Fruit fly (Drosophila melanogaster) whole organism, embryonic: ENCODE measurements around the gene CG4949.

Experiments
- Atf6 ChIP-seq: fragments of 200-800 bp; sonication (Bioruptor generic); IDR thresholded peaks from 2 replicates; pipeline ENCODE4 v1.3.6; 2022; ENCODE audit warnings: missing biosample characterization, missing genetic modification characterization
- Bteb2 ChIP-seq: fragments of 200-800 bp; sonication (Bioruptor generic); optimal IDR thresholded peaks from 2 replicates; lab custom pipeline; 2016; ENCODE audit warnings: missing biosample characterization, missing genetic modification characterization
- CG10979 ChIP-seq: fragments of 200-800 bp; sonication (Bioruptor generic); optimal IDR thresholded peaks from 2 replicates; lab custom pipeline; 2018; ENCODE audit warnings: missing biosample characterization, mild to moderate bottlenecking, missing genetic modification characterization, moderate library complexity
- CG11456 ChIP-seq: fragments of 200-800 bp; sonication (Bioruptor generic); IDR thresholded peaks from 3 replicates; pipeline ENCODE4 v1.3.6; 2022; ENCODE audit warnings: missing biosample characterization, missing genetic modification characterization
- CG11504 ChIP-seq: fragments of 200-800 bp; sonication (Bioruptor generic); optimal IDR thresholded peaks from 3 replicates; lab custom pipeline; 2019; ENCODE audit warnings: missing biosample characterization, mild to moderate bottlenecking, missing genetic modification characterization, moderate library complexity
- CG12391 ChIP-seq: fragments of 200-800 bp; sonication (Bioruptor generic); optimal IDR thresholded peaks from 3 replicates; lab custom pipeline; 2018; ENCODE audit warnings: missing biosample characterization, mild to moderate bottlenecking, missing genetic modification characterization, moderate library complexity
- CG12942 ChIP-seq: fragments of 200-800 bp; sonication (Bioruptor generic); optimal IDR thresholded peaks from 3 replicates; lab custom pipeline; 2016; ENCODE audit warnings: missing biosample characterization, missing genetic modification characterization
- CG13424 ChIP-seq: fragments of 200-800 bp; sonication (Bioruptor generic); optimal IDR thresholded peaks from 2 replicates; lab custom pipeline; 2019; ENCODE audit warnings: missing biosample characterization, mild to moderate bottlenecking, missing genetic modification characterization, moderate library complexity
- CG15601 ChIP-seq: fragments of 200-800 bp; sonication (Bioruptor generic); optimal IDR thresholded peaks from 3 replicates; lab custom pipeline; 2019; ENCODE audit warnings: missing biosample characterization, mild to moderate bottlenecking, missing genetic modification characterization, moderate library complexity
- CG16813 ChIP-seq: fragments of 200-800 bp; sonication (Bioruptor generic); IDR thresholded peaks from 3 replicates; pipeline ENCODE4 v1.3.6; 2022; ENCODE audit warnings: missing biosample characterization, missing genetic modification characterization; ENCODE audit not compliant: partially characterized antibody
- CG16863 ChIP-seq: fragments of 200-800 bp; sonication (Bioruptor generic); optimal IDR thresholded peaks from 3 replicates; lab custom pipeline; 2016; ENCODE audit warnings: missing biosample characterization, missing genetic modification characterization
- CG17361 ChIP-seq: fragments of 200-800 bp; sonication (Bioruptor generic); IDR thresholded peaks from 3 replicates; pipeline ENCODE4 v1.3.6; 2022; ENCODE audit warnings: missing biosample characterization, missing genetic modification characterization
- CG17568 ChIP-seq: fragments of 200-800 bp; sonication (Bioruptor generic); optimal IDR thresholded peaks from 2 replicates; lab custom pipeline; 2018; ENCODE audit warnings: missing biosample characterization, mild to moderate bottlenecking, missing genetic modification characterization, moderate library complexity
- CG17802 ChIP-seq: fragments of 200-800 bp; sonication (Bioruptor generic); optimal IDR thresholded peaks from 2 replicates; lab custom pipeline; 2018; ENCODE audit warnings: missing biosample characterization, mild to moderate bottlenecking, missing genetic modification characterization, moderate library complexity
- CG18262 ChIP-seq: fragments of 200-800 bp; optimal IDR thresholded peaks from 3 replicates; lab custom pipeline; 2019; ENCODE audit warnings: missing biosample characterization, mild to moderate bottlenecking, missing genetic modification characterization, moderate library complexity
- CG2712 ChIP-seq: fragments of 200-800 bp; optimal IDR thresholded peaks from 3 replicates; lab custom pipeline; 2019; ENCODE audit warnings: missing biosample characterization, mild to moderate bottlenecking, missing genetic modification characterization, moderate library complexity
- CG4424 ChIP-seq: fragments of 200-800 bp; sonication (Bioruptor generic); optimal IDR thresholded peaks from 3 replicates; lab custom pipeline; 2016; ENCODE audit warnings: missing biosample characterization, missing genetic modification characterization
- CG7556 ChIP-seq: fragments of 200-800 bp; sonication (Bioruptor generic); optimal IDR thresholded peaks from 2 replicates; lab custom pipeline; 2017; ENCODE audit warnings: missing biosample characterization, mild to moderate bottlenecking, missing genetic modification characterization
- CG7839 ChIP-seq: fragments of 200-800 bp; sonication (Bioruptor generic); optimal IDR thresholded peaks from 3 replicates; lab custom pipeline; 2018; ENCODE audit warnings: missing biosample characterization, mild to moderate bottlenecking, missing genetic modification characterization, moderate library complexity
- CG8944 ChIP-seq: fragments of 200-800 bp; sonication (Bioruptor generic); optimal IDR thresholded peaks from 3 replicates; lab custom pipeline; 2016; ENCODE audit warnings: missing biosample characterization, missing genetic modification characterization
- CG9215 ChIP-seq: fragments of 200-800 bp; sonication (Bioruptor generic); IDR thresholded peaks from 2 replicates; pipeline ENCODE4 v1.3.6; 2022; ENCODE audit warnings: missing biosample characterization, missing genetic modification characterization
- CG9437 ChIP-seq: fragments of 200-800 bp; sonication (Bioruptor generic); optimal IDR thresholded peaks from 2 replicates; lab custom pipeline; 2018; ENCODE audit warnings: missing biosample characterization, mild to moderate bottlenecking, missing genetic modification characterization
- CoRest ChIP-seq: fragments of 200-800 bp; sonication (Bioruptor generic); optimal IDR thresholded peaks from 3 replicates; lab custom pipeline; 2018; ENCODE audit warnings: missing biosample characterization, mild to moderate bottlenecking, missing genetic modification characterization, moderate library complexity
- Hr51 ChIP-seq, 2 experiments: fragments of 200-800 bp; sonication (Bioruptor generic); optimal IDR thresholded peaks; 2 replicates in 1 of 2; 3 replicates in 1 of 2; lab custom pipeline; 2016 to 2018; ENCODE audit warnings: missing biosample characterization in 2 of 2, missing genetic modification characterization in 2 of 2, mild to moderate bottlenecking in 1 of 2, moderate library complexity in 1 of 2
- Mes4 ChIP-seq: fragments of 200-800 bp; sonication (Bioruptor generic); optimal IDR thresholded peaks from 2 replicates; lab custom pipeline; 2016; ENCODE audit warnings: missing biosample characterization, missing genetic modification characterization
- Nf-YC ChIP-seq: fragments of 200-800 bp; optimal IDR thresholded peaks from 3 replicates; lab custom pipeline; 2019; ENCODE audit warnings: missing biosample characterization, mild to moderate bottlenecking, missing genetic modification characterization, moderate library complexity
- Oli ChIP-seq: fragments of 200-800 bp; sonication (Bioruptor generic); optimal IDR thresholded peaks from 2 replicates; lab custom pipeline; 2018; ENCODE audit warnings: missing biosample characterization, mild to moderate bottlenecking, missing genetic modification characterization, moderate library complexity
- Sox102F ChIP-seq: fragments of 200-800 bp; sonication (Bioruptor generic); optimal IDR thresholded peaks from 2 replicates; lab custom pipeline; 2018; ENCODE audit warnings: missing biosample characterization, mild to moderate bottlenecking, missing genetic modification characterization, moderate library complexity
- Ssrp ChIP-seq: fragments of 200-800 bp; sonication (Bioruptor generic); optimal IDR thresholded peaks from 2 replicates; lab custom pipeline; 2018; ENCODE audit warnings: missing biosample characterization, mild to moderate bottlenecking, missing genetic modification characterization, moderate library complexity
- Xbp1 ChIP-seq: fragments of 200-800 bp; sonication (Bioruptor generic); optimal IDR thresholded peaks from 3 replicates; lab custom pipeline; 2016; ENCODE audit warnings: missing biosample characterization, mild to moderate bottlenecking, missing genetic modification characterization
- ase ChIP-seq: fragments of 200-800 bp; sonication (Bioruptor generic); IDR thresholded peaks from 3 replicates; pipeline ENCODE4 v1.3.6; 2022; ENCODE audit warnings: missing biosample characterization, missing genetic modification characterization
- az2 ChIP-seq: fragments of 200-800 bp; sonication (Bioruptor generic); optimal IDR thresholded peaks from 3 replicates; lab custom pipeline; 2016; ENCODE audit warnings: missing biosample characterization, missing genetic modification characterization
- dati ChIP-seq: fragments of 200-800 bp; sonication (Bioruptor generic); IDR thresholded peaks from 2 replicates; pipeline ENCODE4 v1.3.6; 2022; ENCODE audit warnings: missing biosample characterization, missing genetic modification characterization
- dmrt11E ChIP-seq: fragments of 200-800 bp; sonication (Bioruptor generic); optimal IDR thresholded peaks from 3 replicates; lab custom pipeline; 2018; ENCODE audit warnings: missing biosample characterization, mild to moderate bottlenecking, missing genetic modification characterization, moderate library complexity
- dmrt99B ChIP-seq: fragments of 200-800 bp; sonication (Bioruptor generic); optimal IDR thresholded peaks from 2 replicates; lab custom pipeline; 2018; ENCODE audit warnings: missing biosample characterization, mild to moderate bottlenecking, missing genetic modification characterization, moderate library complexity
- fd102C ChIP-seq: fragments of 200-800 bp; sonication (Bioruptor generic); optimal IDR thresholded peaks from 2 replicates; lab custom pipeline; 2018; ENCODE audit warnings: missing biosample characterization, mild to moderate bottlenecking, missing genetic modification characterization, moderate library complexity
- gt ChIP-seq: fragments of 200-800 bp; sonication (Bioruptor generic); IDR thresholded peaks from 2 replicates; pipeline ENCODE4 v1.3.6; 2022; ENCODE audit warnings: missing biosample characterization, missing genetic modification characterization
- ham ChIP-seq: fragments of 200-800 bp; sonication (Bioruptor generic); IDR thresholded peaks from 2 replicates; pipeline ENCODE4 v1.3.6; 2022; ENCODE audit warnings: missing biosample characterization, missing genetic modification characterization
- her ChIP-seq: fragments of 200-800 bp; sonication (Bioruptor generic); optimal IDR thresholded peaks from 2 replicates; lab custom pipeline; 2016; ENCODE audit warnings: missing biosample characterization, missing genetic modification characterization
- hkb ChIP-seq, 2 experiments: fragments of 200-800 bp in 1 of 2; fragments of >200 bp in 1 of 2; sonication (Bioruptor generic) in 1 of 2; IDR thresholded peaks in 1 of 2; optimal IDR thresholded peaks in 1 of 2; 2 replicates each; pipeline versions ENCODE4 v1.3.6 to Lab custom; 2017 to 2022; ENCODE audit warnings: missing biosample characterization in 1 of 2, missing genetic modification characterization in 1 of 2
- org-1 ChIP-seq: fragments of 200-800 bp; sonication (Bioruptor generic); optimal IDR thresholded peaks from 2 replicates; lab custom pipeline; 2017; ENCODE audit warnings: missing biosample characterization, missing genetic modification characterization
- peb ChIP-seq: fragments of 200-800 bp; sonication (Bioruptor generic); IDR thresholded peaks from 2 replicates; pipeline ENCODE4 v1.3.6; 2022; ENCODE audit warnings: missing biosample characterization, missing genetic modification characterization
- row ChIP-seq: fragments of 200-800 bp; sonication (Bioruptor generic); IDR thresholded peaks from 3 replicates; pipeline ENCODE4 v1.3.6; 2022; ENCODE audit warnings: missing biosample characterization, missing genetic modification characterization
- sens ChIP-seq: fragments of 200-800 bp; sonication (Bioruptor generic); peaks from one replicate; lab custom pipeline; 2016; ENCODE audit warnings: missing biosample characterization, missing genetic modification characterization
- stwl ChIP-seq: fragments of 200-800 bp; sonication (Bioruptor generic); optimal IDR thresholded peaks from 3 replicates; lab custom pipeline; 2018; ENCODE audit warnings: missing biosample characterization, mild to moderate bottlenecking, missing genetic modification characterization, moderate library complexity
- sug ChIP-seq: fragments of 200-800 bp; optimal IDR thresholded peaks from 2 replicates; lab custom pipeline; 2019; ENCODE audit warnings: missing biosample characterization, mild to moderate bottlenecking, missing genetic modification characterization, moderate library complexity
- tin ChIP-seq: fragments of 200-800 bp; sonication (Bioruptor generic); optimal IDR thresholded peaks from 3 replicates; lab custom pipeline; 2016; ENCODE audit warnings: missing biosample characterization, missing genetic modification characterization
- unpg ChIP-seq: fragments of 200-800 bp; sonication (Bioruptor generic); optimal IDR thresholded peaks from 3 replicates; lab custom pipeline; 2018; ENCODE audit warnings: missing biosample characterization, mild to moderate bottlenecking, missing genetic modification characterization, moderate library complexity

Gene CG4949

DNA sequence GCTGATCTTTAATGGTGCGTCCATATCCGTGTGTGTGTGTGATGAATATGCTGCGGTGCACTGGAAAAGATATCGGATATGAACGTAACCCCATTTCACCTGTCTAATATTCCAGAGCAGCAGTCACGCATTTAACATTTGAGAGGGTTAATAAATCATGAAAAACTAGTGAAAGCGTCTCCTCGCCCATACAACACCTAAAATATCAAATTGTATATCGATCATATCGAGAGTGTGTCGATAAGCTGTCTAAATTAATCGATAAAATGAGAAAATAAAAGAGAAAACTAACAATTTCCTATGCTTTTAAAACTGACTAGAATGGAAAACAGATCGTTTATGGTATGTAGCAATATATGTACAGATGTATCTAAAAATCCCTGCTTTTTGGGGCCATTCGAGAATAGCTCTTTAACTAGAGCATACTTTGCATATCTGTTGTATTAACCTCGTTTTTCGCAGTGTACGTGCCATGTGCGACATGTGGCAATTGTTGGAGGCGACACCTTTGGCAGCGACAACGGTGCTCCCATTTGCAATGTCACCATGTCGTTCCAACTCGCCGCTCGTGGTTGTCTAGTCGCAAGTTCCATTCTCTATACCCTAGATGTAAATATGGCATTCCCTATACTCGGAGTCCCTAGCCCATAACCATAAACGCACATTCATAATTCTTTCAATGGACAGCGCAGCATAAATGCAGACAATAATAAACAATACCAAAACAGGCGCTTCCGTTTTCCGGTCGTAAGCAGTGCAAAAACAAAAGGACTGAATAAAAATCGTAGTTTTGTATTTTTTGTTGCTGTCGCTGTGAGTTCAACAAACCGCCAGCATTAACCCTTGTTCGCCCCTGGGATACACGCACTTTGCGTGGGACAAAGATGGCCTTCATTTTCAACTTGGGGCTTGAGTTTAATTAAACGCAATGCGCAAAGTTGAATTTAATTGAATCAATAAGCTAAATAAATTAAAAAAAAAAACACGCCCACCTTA, 33.6 kb downstream of the CG4949 start (continued):
- TF ChIP-seq gt (GFP tag; lab: Robert Waterston, UW) (no peak), Mes4 (GFP tag; lab: Kevin White, UChicago) (no peak), tin (GFP tag; lab: Kevin White, UChicago) (peak; percentile 2), CG18262 (peak; percentile 31), CG13424 (tag; lab: Kevin White, UChicago) (no peak), her (no peak), CG2712 (peak; percentile 16), CG7839 (tag; lab: Kevin White, UChicago) (peak; percentile 22), CG16813 (GFP tag; lab: Robert Waterston, UW) (no peak), Ssrp (peak; percentile 8), Nf-YC (no peak), Atf6 (GFP tag; lab: Robert Waterston, UW) (no peak), CG17568 (GFP tag; lab: Kevin White, UChicago) (no peak), CG4424 (GFP tag; lab: Kevin White, UChicago) (peak; percentile 32), CG16863 (GFP tag; lab: Kevin White, UChicago) (peak; percentile 3), CG12942 (GFP tag; lab: Kevin White, UChicago) (no peak), CG10979 (tag; lab: Kevin White, UChicago) (peak; percentile 41), ase (GFP tag; lab: Robert Waterston, UW) (no peak), Oli (tag; lab: Kevin White, UChicago) (peak; percentile 13), stwl (tag; lab: Kevin White, UChicago) (peak; percentile 0), peb (GFP tag; lab: Robert Waterston, UW) (no peak), fd102C (GFP tag; lab: Kevin White, UChicago) (no peak), CG17361 (GFP tag; lab: Robert Waterston, UW) (peak; percentile 45; the same call in 1 of the 3 replicates), org-1 (no peak), CG11456 (GFP tag; lab: Robert Waterston, UW) (no peak), CG9215 (GFP tag; lab: Robert Waterston, UW) (no peak), row (GFP tag; lab: Robert Waterston, UW) (0 out of 3 replicates have a peak, but pooled peaks have one; percentile 12), CG15601 (tag; lab: Kevin White, UChicago) (no peak)

dm6 chrX:17113324-17113723, 34.7 kb downstream of the CG4949 start:
- TF ChIP-seq Sox102F (GFP tag; lab: Kevin White, UChicago) (peak; percentile 65), CG7556 (GFP tag; lab: Kevin White, UChicago) (peak; percentile 16), CG12391 (tag; lab: Kevin White, UChicago) (peak; percentile 40), sug (tag; lab: Kevin White, UChicago) (no peak), dmrt11E (peak; percentile 37), CG9437 (GFP tag; lab: Kevin White, UChicago) (peak; percentile 3), Oli (tag; lab: Kevin White, UChicago) (peak; percentile 15), CG8944 (GFP tag; lab: Kevin White, UChicago) (no peak), CG11504 (peak; percentile 51), hkb (optimal IDR thresholded peaks at IDR 0.05; lab: Kevin White, UChicago) (no peak), hkb (GFP tag; IDR thresholded peaks at IDR 0.05; lab: Robert Waterston, UW) (0 out of 2 replicates have a peak, but pooled peaks have one; percentile 9), sens (GFP tag; lab: Kevin White, UChicago) (no peak), ham (GFP tag; lab: Robert Waterston, UW) (no peak), CoRest (tag; lab: Kevin White, UChicago) (peak; percentile 27), dmrt99B (tag; lab: Kevin White, UChicago) (peak; percentile 44), az2 (GFP tag; lab: Kevin White, UChicago) (peak; percentile 24), Xbp1 (GFP tag; lab: Kevin White, UChicago) (peak; percentile 16), dati (GFP tag; lab: Robert Waterston, UW) (no peak), Hr51 (GFP tag; optimal IDR thresholded peaks at IDR 0.05; lab: Kevin White, UChicago) (peak in 1 of 2 experiments; percentile 60), unpg (GFP tag; lab: Kevin White, UChicago) (peak; percentile 17), Bteb2 (no peak), CG17802 (no peak)
